Fruit fly (Drosophila melanogaster) whole organism, prepupa: ENCODE results near the gene bdwf.

Experiments
- CG10631 ChIP-seq: fragments of 200-800 bp; sonication (Bioruptor generic); optimal IDR thresholded peaks from 2 replicates; lab custom pipeline; 2016; ENCODE audit warnings: missing biosample characterization, missing genetic modification characterization
- CG16779 ChIP-seq: fragments of 200-800 bp; sonication (Bioruptor generic); optimal IDR thresholded peaks from 3 replicates; lab custom pipeline; 2017; ENCODE audit warnings: missing biosample characterization, mild to moderate bottlenecking, missing genetic modification characterization
- CG31627 ChIP-seq: fragments of 200-800 bp; sonication (Bioruptor generic); optimal IDR thresholded peaks from 3 replicates; lab custom pipeline; 2016; ENCODE audit warnings: missing biosample characterization, missing genetic modification characterization
- CG6792 ChIP-seq: fragments of 200-800 bp; sonication (Bioruptor generic); optimal IDR thresholded peaks from 3 replicates; lab custom pipeline; 2016; ENCODE audit warnings: missing biosample characterization, missing genetic modification characterization
- Eip93F ChIP-seq: fragments of 200-800 bp; sonication (Bioruptor generic); optimal IDR thresholded peaks from 2 replicates; lab custom pipeline; 2016; ENCODE audit warnings: missing biosample characterization, mild to moderate bottlenecking, missing genetic modification characterization
- Hr38 ChIP-seq: sonication (Bioruptor generic); optimal IDR thresholded peaks from 2 replicates; lab custom pipeline; 2016; ENCODE audit warnings: missing biosample characterization, missing genetic modification characterization
- Met ChIP-seq: fragments of 200-800 bp; sonication (Bioruptor generic); optimal IDR thresholded peaks from 3 replicates; lab custom pipeline; 2016; ENCODE audit warnings: missing biosample characterization, missing genetic modification characterization
- Sox102F ChIP-seq: fragments of 200-800 bp; sonication (Bioruptor generic); optimal IDR thresholded peaks from 2 replicates; lab custom pipeline; 2016; ENCODE audit warnings: missing biosample characterization, mild to moderate bottlenecking, missing genetic modification characterization
- dac ChIP-seq: fragments of 200-800 bp; sonication (Bioruptor generic); optimal IDR thresholded peaks from 2 replicates; lab custom pipeline; 2017; ENCODE audit warnings: missing biosample characterization, mild to moderate bottlenecking, missing genetic modification characterization
- fd59A ChIP-seq: fragments of 200-800 bp; sonication (Bioruptor generic); optimal IDR thresholded peaks from 2 replicates; lab custom pipeline; 2017; ENCODE audit warnings: missing biosample characterization, mild to moderate bottlenecking, missing genetic modification characterization, missing genetic modification reagents
- svp ChIP-seq: fragments of 200-800 bp; sonication (Bioruptor generic); peaks from one replicate; lab custom pipeline; 2016; ENCODE audit warnings: missing biosample characterization, missing genetic modification characterization

- no peak for TF ChIP-seq fd59A (GFP tag; lab: Kevin White, UChicago)
- TF ChIP-seq Met: no peak
- TF ChIP-seq CG6792: no peak
- TF ChIP-seq CG31627: no peak
- TF ChIP-seq Sox102F: no peak
- TF ChIP-seq svp (GFP tag; lab: Kevin White, UChicago): no peak
- TF ChIP-seq dac (GFP tag; lab: Kevin White, UChicago): no peak
- no peak for TF ChIP-seq CG10631 (GFP tag; lab: Kevin White, UChicago)
- TF ChIP-seq Hr38 (GFP tag; lab: Kevin White, UChicago): no peak
- no peak for TF ChIP-seq CG16779 (tag; lab: Kevin White, UChicago)
- no peak for TF ChIP-seq Eip93F (GFP tag; lab: Kevin White, UChicago)
Measured at dm6 chr3R:17063763-17064162, 20.8 kb upstream of the bdwf start.
